Worm (Caenorhabditis elegans): ENCODE measurements around the gene F58E6.6.

ce11 chrV:9789657-9790261 lies 36.9 kb upstream of the F58E6.6 start, which contains the start of gene ztf-7:
- TF ChIP-seq him-1 (tag; optimal IDR thresholded peaks at IDR 0.05) (peak; percentile 68), dao-5 (tag; optimal IDR thresholded peaks at IDR 0.05) (no peak), W03F9.2 (tag; optimal IDR thresholded peaks at IDR 0.05) (peak; percentile 96)

Data from whole organism, L4/young adult.